Fruit fly (Drosophila melanogaster) whole organism, embryonic: ENCODE data around the gene Paics.

Experiments used
- Atf-2 ChIP-seq: fragments of 200-800 bp; sonication (Bioruptor generic); optimal IDR thresholded peaks from 2 replicates; lab custom pipeline; 2016; ENCODE audit warnings: missing biosample characterization, missing genetic modification characterization
- Atf6 ChIP-seq: fragments of 200-800 bp; sonication (Bioruptor generic); IDR thresholded peaks from 2 replicates; pipeline ENCODE4 v1.3.6; 2022; ENCODE audit warnings: missing biosample characterization, missing genetic modification characterization
- CG10979 ChIP-seq: fragments of 200-800 bp; sonication (Bioruptor generic); optimal IDR thresholded peaks from 2 replicates; lab custom pipeline; 2018; ENCODE audit warnings: missing biosample characterization, mild to moderate bottlenecking, missing genetic modification characterization, moderate library complexity
- CG1647 ChIP-seq: fragments of 200-800 bp; sonication (Bioruptor generic); optimal IDR thresholded peaks from 3 replicates; lab custom pipeline; 2016; ENCODE audit warnings: missing biosample characterization, missing genetic modification characterization
- CG16779 ChIP-seq: fragments of 200-800 bp; sonication (Bioruptor generic); IDR thresholded peaks from 2 replicates; pipeline ENCODE4 v1.3.6; 2022; ENCODE audit warnings: missing biosample characterization, missing genetic modification characterization
- CG18619 ChIP-seq: fragments of 200-800 bp; sonication (Bioruptor generic); optimal IDR thresholded peaks from 3 replicates; lab custom pipeline; 2017; ENCODE audit warnings: missing biosample characterization, mild to moderate bottlenecking, missing genetic modification characterization
- CG2199 ChIP-seq: fragments of 200-800 bp; sonication (Bioruptor generic); IDR thresholded peaks from 3 replicates; pipeline ENCODE4 v1.3.6; 2022; ENCODE audit warnings: missing biosample characterization, missing genetic modification characterization
- CG2202 ChIP-seq: fragments of 200-800 bp; sonication (Bioruptor generic); optimal IDR thresholded peaks from 2 replicates; lab custom pipeline; 2018; ENCODE audit warnings: missing biosample characterization, mild to moderate bottlenecking, missing genetic modification characterization
- CG30431 ChIP-seq: fragments of 200-800 bp; sonication (Bioruptor generic); optimal IDR thresholded peaks from 2 replicates; lab custom pipeline; 2017; ENCODE audit warnings: missing biosample characterization, missing genetic modification characterization
- CG3065 ChIP-seq: fragments of 200-800 bp; sonication (Bioruptor generic); optimal IDR thresholded peaks from 2 replicates; lab custom pipeline; 2016; ENCODE audit warnings: missing biosample characterization, missing genetic modification characterization
- CG32772 ChIP-seq: fragments of 200-800 bp; sonication (Bioruptor generic); IDR thresholded peaks from 2 replicates; pipeline ENCODE4 v1.3.6; 2022; ENCODE audit warnings: missing biosample characterization, missing genetic modification characterization
- CG33213 ChIP-seq: fragments of 200-800 bp; sonication (Bioruptor generic); optimal IDR thresholded peaks from 3 replicates; lab custom pipeline; 2016; ENCODE audit warnings: missing biosample characterization, missing genetic modification characterization
- CG6683 ChIP-seq: fragments of 200-800 bp; sonication (Bioruptor generic); optimal IDR thresholded peaks from 2 replicates; lab custom pipeline; 2017; ENCODE audit warnings: missing biosample characterization, mild to moderate bottlenecking, missing genetic modification characterization, missing genetic modification reagents
- CG7839 ChIP-seq: fragments of 200-800 bp; sonication (Bioruptor generic); optimal IDR thresholded peaks from 3 replicates; lab custom pipeline; 2018; ENCODE audit warnings: missing biosample characterization, mild to moderate bottlenecking, missing genetic modification characterization, moderate library complexity
- CG8944 ChIP-seq: fragments of 200-800 bp; sonication (Bioruptor generic); optimal IDR thresholded peaks from 3 replicates; lab custom pipeline; 2016; ENCODE audit warnings: missing biosample characterization, missing genetic modification characterization
- CG9609 ChIP-seq: fragments of 200-800 bp; sonication (Bioruptor generic); optimal IDR thresholded peaks from 3 replicates; lab custom pipeline; 2016; ENCODE audit warnings: missing biosample characterization, missing genetic modification characterization
- CG9817 ChIP-seq: fragments of 200-800 bp; sonication (Bioruptor generic); optimal IDR thresholded peaks from 2 replicates; lab custom pipeline; 2018; ENCODE audit warnings: missing biosample characterization, mild to moderate bottlenecking, missing genetic modification characterization, moderate library complexity
- CG9876 ChIP-seq: fragments of 200-800 bp; sonication (Bioruptor generic); optimal IDR thresholded peaks from 2 replicates; lab custom pipeline; 2016; ENCODE audit warnings: missing biosample characterization, missing genetic modification characterization
- CHES-1-like ChIP-seq: fragments of 200-800 bp; sonication (Bioruptor generic); optimal IDR thresholded peaks from 2 replicates; lab custom pipeline; 2016; ENCODE audit warnings: missing biosample characterization, missing genetic modification characterization
- D19B ChIP-seq: fragments of 200-800 bp; sonication (Bioruptor generic); optimal IDR thresholded peaks from 2 replicates; lab custom pipeline; 2017; ENCODE audit warnings: missing biosample characterization, mild to moderate bottlenecking, missing genetic modification characterization
- Dll ChIP-seq: fragments of 200-800 bp; sonication (Bioruptor generic); IDR thresholded peaks from 4 replicates; pipeline ENCODE4 v1.3.6; 2022; ENCODE audit warnings: missing biosample characterization, missing genetic modification characterization; ENCODE audit not compliant: partially characterized antibody
- E2f2 ChIP-seq: fragments of 200-800 bp; sonication (Bioruptor generic); IDR thresholded peaks from 2 replicates; pipeline ENCODE4 v1.3.6; 2022; ENCODE audit warnings: missing biosample characterization, missing genetic modification characterization
- Fer3 ChIP-seq: fragments of 200-800 bp; sonication (Bioruptor generic); optimal IDR thresholded peaks from 2 replicates; lab custom pipeline; 2018; ENCODE audit warnings: missing biosample characterization, mild to moderate bottlenecking, missing genetic modification characterization, moderate library complexity
- HHEX ChIP-seq: fragments of 200-800 bp; sonication (Bioruptor generic); optimal IDR thresholded peaks from 3 replicates; lab custom pipeline; 2017; ENCODE audit warnings: missing biosample characterization, mild to moderate bottlenecking, missing genetic modification characterization, missing genetic modification reagents
- HLH54F ChIP-seq: fragments of 200-800 bp; sonication (Bioruptor generic); optimal IDR thresholded peaks from 3 replicates; lab custom pipeline; 2016; ENCODE audit warnings: missing biosample characterization, missing genetic modification characterization
- Hr78 ChIP-seq, 2 experiments: fragments of 200-800 bp in 1 of 2; fragments of >200 bp in 1 of 2; sonication (Bioruptor generic) in 1 of 2; optimal IDR thresholded peaks; 2 replicates each; lab custom pipeline; 2017 to 2019; ENCODE audit warnings: missing biosample characterization in 2 of 2, missing genetic modification characterization in 2 of 2, mild to moderate bottlenecking in 1 of 2, moderate library complexity in 1 of 2
- Hsf ChIP-seq: fragments of 200-800 bp; sonication (Bioruptor generic); optimal IDR thresholded peaks from 3 replicates; lab custom pipeline; 2016; ENCODE audit warnings: missing biosample characterization, missing genetic modification characterization
- Max ChIP-seq: fragments of 200-800 bp; sonication (Bioruptor generic); optimal IDR thresholded peaks from 2 replicates; lab custom pipeline; 2016; ENCODE audit warnings: missing biosample characterization, mild to moderate bottlenecking, missing genetic modification characterization
- Oli ChIP-seq: fragments of 200-800 bp; sonication (Bioruptor generic); optimal IDR thresholded peaks from 2 replicates; lab custom pipeline; 2018; ENCODE audit warnings: missing biosample characterization, mild to moderate bottlenecking, missing genetic modification characterization, moderate library complexity
- Sin3A ChIP-seq: fragments of >200 bp; optimal IDR thresholded peaks from 2 replicates; lab custom pipeline; 2018
- Trl ChIP-seq, 3 experiments: fragments of >200 bp in 2 of 3; fragments of 200-800 bp in 1 of 3; sonication (Bioruptor generic) in 1 of 3; optimal IDR thresholded peaks; 2 replicates in 1 of 3; 3 replicates in 2 of 3; lab custom pipeline; 2016 to 2017; ENCODE audit warnings: missing biosample characterization in 1 of 3, missing genetic modification characterization in 1 of 3
- amos ChIP-seq: fragments of 200-800 bp; sonication (Bioruptor generic); IDR thresholded peaks from 2 replicates; pipeline ENCODE4 v1.3.6; 2022; ENCODE audit warnings: missing biosample characterization, missing genetic modification characterization; ENCODE audit not compliant: partially characterized antibody
- ara ChIP-seq: fragments of 200-800 bp; sonication (Bioruptor generic); IDR thresholded peaks from 2 replicates; pipeline ENCODE4 v1.3.6; 2022; ENCODE audit warnings: missing biosample characterization, missing genetic modification characterization
- az2 ChIP-seq: fragments of 200-800 bp; sonication (Bioruptor generic); optimal IDR thresholded peaks from 3 replicates; lab custom pipeline; 2016; ENCODE audit warnings: missing biosample characterization, missing genetic modification characterization
- chinmo ChIP-seq: fragments of 200-800 bp; sonication (Bioruptor generic); IDR thresholded peaks from 4 replicates; pipeline ENCODE4 v1.3.6; 2022; ENCODE audit warnings: missing biosample characterization, missing genetic modification characterization; ENCODE audit not compliant: partially characterized antibody
- chn ChIP-seq: fragments of 200-800 bp; sonication (Bioruptor generic); optimal IDR thresholded peaks from 2 replicates; lab custom pipeline; 2016; ENCODE audit warnings: missing biosample characterization, missing genetic modification characterization
- dm ChIP-seq: fragments of 200-800 bp; sonication (Bioruptor generic); optimal IDR thresholded peaks from 3 replicates; lab custom pipeline; 2016; ENCODE audit warnings: missing biosample characterization, missing genetic modification characterization
- en ChIP-seq: fragments of 200-800 bp; sonication (Bioruptor generic); optimal IDR thresholded peaks from 2 replicates; lab custom pipeline; 2016; ENCODE audit warnings: missing biosample characterization, missing genetic modification characterization
- gcm2 ChIP-seq: fragments of 200-800 bp; sonication (Bioruptor generic); optimal IDR thresholded peaks from 2 replicates; lab custom pipeline; 2016; ENCODE audit warnings: missing biosample characterization, missing genetic modification characterization
- grau ChIP-seq: fragments of 200-800 bp; optimal IDR thresholded peaks from 3 replicates; lab custom pipeline; 2019; ENCODE audit warnings: missing biosample characterization, mild to moderate bottlenecking, missing genetic modification characterization, moderate library complexity
- jigr1 ChIP-seq: fragments of 200-800 bp; sonication (Bioruptor generic); IDR thresholded peaks from 3 replicates; pipeline ENCODE4 v1.3.6; 2022; ENCODE audit warnings: missing biosample characterization, missing genetic modification characterization
- klu ChIP-seq: fragments of 200-800 bp; sonication (Bioruptor generic); IDR thresholded peaks from 2 replicates; pipeline ENCODE4 v1.3.6; 2022; ENCODE audit warnings: missing biosample characterization, missing genetic modification characterization
- maf-S ChIP-seq: fragments of 200-800 bp; sonication (Bioruptor generic); optimal IDR thresholded peaks from 2 replicates; lab custom pipeline; 2016; ENCODE audit warnings: missing biosample characterization, missing genetic modification characterization
- nerfin-2 ChIP-seq: fragments of 200-800 bp; sonication (Bioruptor generic); IDR thresholded peaks from 2 replicates; pipeline ENCODE4 v1.3.6; 2022; ENCODE audit warnings: missing biosample characterization, missing genetic modification characterization; ENCODE audit not compliant: partially characterized antibody
- psq ChIP-seq: fragments of 200-800 bp; sonication (Bioruptor generic); optimal IDR thresholded peaks from 2 replicates; lab custom pipeline; 2017; ENCODE audit warnings: missing biosample characterization, missing genetic modification characterization
- ranshi ChIP-seq: fragments of 200-800 bp; sonication (Bioruptor generic); IDR thresholded peaks from 2 replicates; pipeline ENCODE4 v1.3.6; 2022; ENCODE audit warnings: missing biosample characterization, missing genetic modification characterization
- run ChIP-seq: fragments of 200-800 bp; sonication (Bioruptor generic); optimal IDR thresholded peaks from 3 replicates; lab custom pipeline; 2018; ENCODE audit warnings: missing biosample characterization, mild to moderate bottlenecking, missing genetic modification characterization
- sens ChIP-seq: fragments of 200-800 bp; sonication (Bioruptor generic); peaks from one replicate; lab custom pipeline; 2016; ENCODE audit warnings: missing biosample characterization, missing genetic modification characterization
- tap ChIP-seq: fragments of 200-800 bp; optimal IDR thresholded peaks from 3 replicates; lab custom pipeline; 2019; ENCODE audit warnings: missing biosample characterization, mild to moderate bottlenecking, missing genetic modification characterization, moderate library complexity
- tin ChIP-seq: fragments of 200-800 bp; sonication (Bioruptor generic); optimal IDR thresholded peaks from 3 replicates; lab custom pipeline; 2016; ENCODE audit warnings: missing biosample characterization, missing genetic modification characterization
- toy ChIP-seq: fragments of 200-800 bp; sonication (Bioruptor generic); IDR thresholded peaks from 2 replicates; pipeline ENCODE4 v1.3.6; 2022; ENCODE audit warnings: missing biosample characterization, missing genetic modification characterization

Paics gene

dm6 chrX:12737057-12737734 lies 23.2 kb downstream of the Paics start (continued):
- no peak for TF ChIP-seq Dll (GFP tag; lab: Robert Waterston, UW)
- TF ChIP-seq CG9876 (GFP tag; lab: Kevin White, UChicago): no peak
- TF ChIP-seq CG32772 (GFP tag; lab: Robert Waterston, UW): no peak; the same call in 1 of the 2 replicates
- TF ChIP-seq Max (GFP tag; lab: Kevin White, UChicago): no peak
- no peak for TF ChIP-seq maf-S (GFP tag; lab: Kevin White, UChicago)
- peak; percentile 88 for TF ChIP-seq sens (GFP tag; lab: Kevin White, UChicago)
- no peak for TF ChIP-seq dm (GFP tag; lab: Kevin White, UChicago)
- TF ChIP-seq tap: no peak
- TF ChIP-seq gcm2 (GFP tag; lab: Kevin White, UChicago): no peak
- TF ChIP-seq Atf6 (GFP tag; lab: Robert Waterston, UW): no peak
- no peak for TF ChIP-seq jigr1 (GFP tag; lab: Robert Waterston, UW)
- TF ChIP-seq CG2202 (tag; lab: Kevin White, UChicago): no peak
- no peak for TF ChIP-seq CG3065 (GFP tag; lab: Kevin White, UChicago)
- no peak for TF ChIP-seq en (GFP tag; lab: Kevin White, UChicago)
- TF ChIP-seq Sin3A (lab: Kevin White, UChicago): no peak
- TF ChIP-seq CHES-1-like: no peak
- TF ChIP-seq CG16779 (GFP tag; lab: Robert Waterston, UW): no peak
- no peak for TF ChIP-seq CG10979 (tag; lab: Kevin White, UChicago)
- no peak for TF ChIP-seq Atf-2 (GFP tag; lab: Kevin White, UChicago)
- TF ChIP-seq CG8944 (GFP tag; lab: Kevin White, UChicago): no peak
- TF ChIP-seq HHEX (GFP tag; lab: Kevin White, UChicago): no peak
- TF ChIP-seq D19B (GFP tag; lab: Kevin White, UChicago): no peak
- TF ChIP-seq chn (GFP tag; lab: Kevin White, UChicago): no peak
- TF ChIP-seq CG18619 (GFP tag; lab: Kevin White, UChicago): no peak
- no peak for TF ChIP-seq Hr78 (GFP tag; optimal IDR thresholded peaks at IDR 0.05; lab: Kevin White, UChicago)
- peak; percentile 21 to 51 for TF ChIP-seq Trl (optimal IDR thresholded peaks at IDR 0.05; lab: Kevin White, UChicago)
- no peak for TF ChIP-seq Trl (GFP tag; optimal IDR thresholded peaks at IDR 0.05; lab: Kevin White, UChicago)
- no peak for TF ChIP-seq grau (tag; lab: Kevin White, UChicago)
- TF ChIP-seq HLH54F: no peak
- TF ChIP-seq run (tag; lab: Kevin White, UChicago): no peak
- peak; percentile 10 for TF ChIP-seq az2
- TF ChIP-seq CG2199 (GFP tag; lab: Robert Waterston, UW): no peak
- TF ChIP-seq CG30431 (GFP tag; lab: Kevin White, UChicago): no peak
- TF ChIP-seq chinmo: peak; percentile 84; the same call in 2 of the 4 replicates
- TF ChIP-seq Fer3 (tag; lab: Kevin White, UChicago): no peak
- no peak for TF ChIP-seq toy (GFP tag; lab: Robert Waterston, UW)
- no peak for TF ChIP-seq CG6683
- TF ChIP-seq CG9609: no peak
- TF ChIP-seq CG9817 (tag; lab: Kevin White, UChicago): no peak
- TF ChIP-seq klu (GFP tag; lab: Robert Waterston, UW): no peak
- TF ChIP-seq ara: 0 out of 2 replicates have a peak, but pooled peaks have one; percentile 19
- no peak for TF ChIP-seq CG1647 (GFP tag; lab: Kevin White, UChicago)
- peak; percentile 6; the same call in 1 of the 2 replicates for TF ChIP-seq E2f2 (GFP tag; lab: Robert Waterston, UW)
- TF ChIP-seq tin: no peak
- no peak for TF ChIP-seq Hsf (GFP tag; lab: Kevin White, UChicago)
- TF ChIP-seq Oli (tag; lab: Kevin White, UChicago): no peak
- TF ChIP-seq CG33213 (GFP tag; lab: Kevin White, UChicago): no peak
- TF ChIP-seq CG7839: no peak
- no peak for TF ChIP-seq amos (GFP tag; lab: Robert Waterston, UW)
- no peak for TF ChIP-seq nerfin-2 (GFP tag; lab: Robert Waterston, UW)
- no peak for TF ChIP-seq ranshi (GFP tag; lab: Robert Waterston, UW)
- peak; percentile 84 for TF ChIP-seq psq (GFP tag; lab: Kevin White, UChicago)
